Worm (Caenorhabditis elegans): ENCODE data around the gene cyp-13A10.

DNA sequence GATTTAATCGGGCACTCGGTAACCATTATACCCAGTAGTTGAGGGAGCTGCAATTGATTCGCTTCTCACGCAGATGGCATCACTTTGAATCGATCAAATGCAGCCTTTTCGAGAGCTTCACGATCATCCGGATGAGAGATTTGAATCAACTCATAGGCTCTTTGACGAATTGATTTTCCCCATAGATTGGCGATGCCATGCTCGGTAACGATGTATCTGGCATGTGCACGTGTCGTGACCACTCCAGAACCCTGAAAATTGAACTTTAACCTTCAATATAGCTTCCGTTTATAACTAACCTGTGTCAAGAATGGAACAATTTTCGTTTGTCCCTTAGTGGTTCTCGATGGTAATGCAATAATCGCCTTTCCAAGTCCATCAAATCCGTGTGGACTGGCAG is 21.5 kb upstream of the cyp-13A10 start:
- TF ChIP-seq ama-1 (optimal IDR thresholded peaks at IDR 0.05), result no peak
- TF ChIP-seq pha-4 (GFP tag; IDR thresholded peaks at IDR 0.05), result no peak
- TF ChIP-seq pha-4 (tag; optimal IDR thresholded peaks at IDR 0.05), result no peak
- no peak for TF ChIP-seq nhr-102 (tag; optimal IDR thresholded peaks at IDR 0.05)
- no peak for TF ChIP-seq attf-4 (tag; optimal IDR thresholded peaks at IDR 0.05)
- TF ChIP-seq skn-1 (tag; optimal IDR thresholded peaks at IDR 0.05), result no peak
- TF ChIP-seq mdl-1 (tag; optimal IDR thresholded peaks at IDR 0.05), result no peak
- no peak for TF ChIP-seq ceh-82 (tag; optimal IDR thresholded peaks at IDR 0.05)
- TF ChIP-seq nhr-76 (tag; optimal IDR thresholded peaks at IDR 0.05), result no peak
- TF ChIP-seq aly-2 (tag; optimal IDR thresholded peaks at IDR 0.05), result no peak
- TF ChIP-seq nhr-11 (tag; optimal IDR thresholded peaks at IDR 0.05), result no peak
